Worm (Caenorhabditis elegans) whole organism, L1 larva: ENCODE results near the gene C49H3.12.
A peak's percentile ranks its signal among the peaks of the same experiment; 100 is the strongest.

Source experiments
- C16A3.4 ChIP-seq: fragments of 150-350 bp; optimal IDR thresholded peaks from 2 replicates; lab custom pipeline; 2014; ENCODE audit warnings: missing biosample characterization, missing genetic modification characterization
- F16B12.6 ChIP-seq: fragments of 150-350 bp; optimal IDR thresholded peaks from 2 replicates; lab custom pipeline; 2014; ENCODE audit warnings: missing biosample characterization, missing genetic modification characterization
- blmp-1 ChIP-seq: fragments of 150-350 bp; optimal IDR thresholded peaks from 2 replicates; lab custom pipeline; 2014; ENCODE audit warnings: missing biosample characterization, missing genetic modification characterization
- ceh-8 ChIP-seq: fragments of 200-800 bp; sonication (Bioruptor generic); optimal IDR thresholded peaks from 2 replicates; lab custom pipeline; 2018; ENCODE audit warnings: mild to moderate bottlenecking, missing genetic modification characterization, moderate library complexity, missing compliant biosample characterization
- ceh-82 ChIP-seq, 3 experiments: fragments of 150-350 bp in 1 of 3; sonication (generic microtip) in 2 of 3; optimal IDR thresholded peaks; 2 replicates each; lab custom pipeline; 2014 to 2017; ENCODE audit warnings: missing biosample characterization in 3 of 3, missing genetic modification characterization in 3 of 3
- ceh-88 ChIP-seq: fragments of 200-800 bp; sonication (Bioruptor generic); IDR thresholded peaks from 2 replicates; pipeline ENCODE4 v1.3.6; 2022; ENCODE audit warnings: missing genetic modification characterization, missing compliant biosample characterization
- dpl-1 ChIP-seq, 3 experiments: fragments of 150-350 bp in 2 of 3; sonication (generic microtip) in 1 of 3; optimal IDR thresholded peaks; 2 replicates each; lab custom pipeline; 2014 to 2017; ENCODE audit warnings: missing biosample characterization in 3 of 3, missing genetic modification characterization in 3 of 3, missing genetic modification reagents in 3 of 3
- dsc-1 ChIP-seq: sonication (generic microtip); optimal IDR thresholded peaks from 2 replicates; lab custom pipeline; 2016; ENCODE audit warnings: mild to moderate bottlenecking, missing genetic modification characterization, missing compliant biosample characterization
- efl-1 ChIP-seq, 4 experiments: fragments of 150-350 bp; optimal IDR thresholded peaks in 3 of 4; peaks in 1 of 4; 1 replicate in 1 of 4; 2 replicates in 3 of 4; lab custom pipeline; 2014; ENCODE audit warnings: missing biosample characterization in 2 of 4, missing genetic modification characterization in 2 of 4, missing genetic modification reagents in 2 of 4
- elt-3 ChIP-seq, 6 experiments: fragments of 150-350 bp in 1 of 6; sonication (generic microtip); optimal IDR thresholded peaks; 2 replicates each; lab custom pipeline; 2017 to 2018; ENCODE audit warnings: missing biosample characterization in 6 of 6, missing genetic modification characterization in 6 of 6, inconsistent platforms in 1 of 6
- fkh-8 ChIP-seq: sonication (generic microtip); optimal IDR thresholded peaks from 2 replicates; lab custom pipeline; 2016; ENCODE audit warnings: mild to moderate bottlenecking, missing genetic modification characterization, missing compliant biosample characterization
- fos-1 ChIP-seq: fragments of 150-350 bp; optimal IDR thresholded peaks from 2 replicates; lab custom pipeline; 2014; ENCODE audit warnings: missing biosample characterization, missing genetic modification characterization
- grh-1 ChIP-seq: fragments of 200-800 bp; sonication (Bioruptor generic); IDR thresholded peaks from 2 replicates; pipeline ENCODE4 v1.3.6; 2022; ENCODE audit warnings: missing genetic modification reagents, missing genetic modification characterization, missing compliant biosample characterization
- irx-1 ChIP-seq: sonication (generic microtip); optimal IDR thresholded peaks from 2 replicates; lab custom pipeline; 2016; ENCODE audit warnings: missing genetic modification characterization, missing compliant biosample characterization
- isw-1 ChIP-seq: fragments of 200-800 bp; sonication (Bioruptor generic); IDR thresholded peaks from 2 replicates; pipeline ENCODE4 v1.3.6; 2022; ENCODE audit warnings: missing genetic modification characterization, missing compliant biosample characterization
- jun-1 ChIP-seq: fragments of 150-350 bp; optimal IDR thresholded peaks from 2 replicates; lab custom pipeline; 2014; ENCODE audit warnings: missing biosample characterization, missing genetic modification reagents, missing genetic modification characterization
- lin-13 ChIP-seq: fragments of 150-350 bp; optimal IDR thresholded peaks from 2 replicates; lab custom pipeline; 2014; ENCODE audit warnings: missing biosample characterization, missing genetic modification reagents, missing genetic modification characterization
- lin-14 ChIP-seq: fragments of 200-800 bp; sonication (Bioruptor generic); optimal IDR thresholded peaks from 2 replicates; lab custom pipeline; 2018; ENCODE audit warnings: mild to moderate bottlenecking, missing genetic modification characterization, moderate library complexity, missing compliant biosample characterization
- lin-15B ChIP-seq: fragments of 150-350 bp; sonication (generic microtip); optimal IDR thresholded peaks from 3 replicates; lab custom pipeline; 2014; ENCODE audit warnings: missing biosample characterization, missing genetic modification characterization
- lin-35 ChIP-seq, 2 experiments: fragments of 150-350 bp; optimal IDR thresholded peaks; 2 replicates each; lab custom pipeline; 2014; ENCODE audit warnings: missing biosample characterization in 2 of 2, missing genetic modification characterization in 2 of 2, missing genetic modification reagents in 2 of 2
- lsy-2 ChIP-seq, 2 experiments: fragments of 150-350 bp; optimal IDR thresholded peaks; 2 replicates each; lab custom pipeline; 2014; ENCODE audit warnings: missing biosample characterization in 2 of 2, missing genetic modification characterization in 2 of 2
- mab-9 ChIP-seq: fragments of 200-800 bp; sonication (Bioruptor generic); IDR thresholded peaks from 2 replicates; pipeline ENCODE4 v1.3.6; 2022; ENCODE audit warnings: missing genetic modification reagents, missing genetic modification characterization, missing compliant biosample characterization
- mdl-1 ChIP-seq, 2 experiments: fragments of 150-350 bp; optimal IDR thresholded peaks; 2 replicates each; lab custom pipeline; 2014 to 2017; ENCODE audit warnings: missing biosample characterization in 2 of 2, missing genetic modification characterization in 2 of 2, inconsistent platforms in 1 of 2
- mep-1 ChIP-seq: fragments of 150-350 bp; optimal IDR thresholded peaks from 2 replicates; lab custom pipeline; 2014; ENCODE audit warnings: missing biosample characterization, missing genetic modification characterization
- nhr-19 ChIP-seq: fragments of 200-800 bp; sonication (Bioruptor generic); conservative IDR thresholded peaks from 2 replicates; pipeline ENCODE4 v1.3.6; 2022; ENCODE audit warnings: missing genetic modification characterization, missing compliant biosample characterization
- nhr-20 ChIP-seq: sonication (generic microtip); optimal IDR thresholded peaks from 2 replicates; lab custom pipeline; 2016; ENCODE audit warnings: mild to moderate bottlenecking, missing genetic modification characterization, missing compliant biosample characterization
- nhr-47 ChIP-seq: sonication (generic microtip); optimal IDR thresholded peaks from 2 replicates; lab custom pipeline; 2016; ENCODE audit warnings: mild to moderate bottlenecking, missing genetic modification characterization, moderate library complexity, missing compliant biosample characterization
- nhr-71 ChIP-seq: sonication (generic microtip); optimal IDR thresholded peaks from 2 replicates; lab custom pipeline; 2016; ENCODE audit warnings: mild to moderate bottlenecking, missing genetic modification characterization, moderate library complexity, missing compliant biosample characterization
- nhr-77 ChIP-seq: fragments of 150-350 bp; optimal IDR thresholded peaks from 2 replicates; lab custom pipeline; 2014; ENCODE audit warnings: missing biosample characterization, missing genetic modification characterization
- nhr-85 ChIP-seq: sonication (generic microtip); peaks from one replicate; lab custom pipeline; 2016; ENCODE audit warnings: missing genetic modification characterization, inconsistent platforms, missing compliant biosample characterization
- nhr-90 ChIP-seq: sonication (generic microtip); optimal IDR thresholded peaks from 2 replicates; lab custom pipeline; 2016; ENCODE audit warnings: mild to moderate bottlenecking, missing genetic modification characterization, missing compliant biosample characterization; ENCODE audit not compliant: poor library complexity
- pax-3 ChIP-seq: fragments of 200-800 bp; sonication (Bioruptor generic); optimal IDR thresholded peaks from 2 replicates; lab custom pipeline; 2018; ENCODE audit warnings: mild to moderate bottlenecking, missing genetic modification characterization, moderate library complexity, missing compliant biosample characterization
- rnt-1 ChIP-seq: sonication (generic microtip); optimal IDR thresholded peaks from 2 replicates; lab custom pipeline; 2016; ENCODE audit warnings: mild to moderate bottlenecking, missing genetic modification characterization, moderate library complexity, missing compliant biosample characterization
- skn-1 ChIP-seq: fragments of 150-350 bp; optimal IDR thresholded peaks from 2 replicates; lab custom pipeline; 2014; ENCODE audit warnings: missing biosample characterization, missing genetic modification characterization
- snu-23 ChIP-seq: sonication (generic microtip); optimal IDR thresholded peaks from 2 replicates; lab custom pipeline; 2016; ENCODE audit warnings: missing genetic modification characterization, missing compliant biosample characterization
- swsn-7 ChIP-seq: sonication (generic microtip); optimal IDR thresholded peaks from 2 replicates; lab custom pipeline; 2016; ENCODE audit warnings: missing genetic modification characterization, missing compliant biosample characterization
- tbx-2 ChIP-seq: sonication (generic microtip); optimal IDR thresholded peaks from 2 replicates; lab custom pipeline; 2016; ENCODE audit warnings: missing genetic modification characterization, missing compliant biosample characterization
- unc-130 ChIP-seq: fragments of 150-350 bp; optimal IDR thresholded peaks from 2 replicates; lab custom pipeline; 2017; ENCODE audit warnings: missing biosample characterization, missing genetic modification characterization, inconsistent platforms
- unc-86 ChIP-seq: sonication (generic microtip); optimal IDR thresholded peaks from 2 replicates; lab custom pipeline; 2016; ENCODE audit warnings: missing genetic modification characterization, missing compliant biosample characterization
- unc-98 ChIP-seq: fragments of 200-800 bp; sonication (Bioruptor generic); IDR thresholded peaks from 2 replicates; pipeline ENCODE4 v1.3.6; 2022; ENCODE audit warnings: missing genetic modification characterization, missing compliant biosample characterization
- vab-15 ChIP-seq: sonication (generic microtip); optimal IDR thresholded peaks from 2 replicates; lab custom pipeline; 2017; ENCODE audit warnings: missing genotype, mild to moderate bottlenecking, missing genetic modification characterization, missing compliant biosample characterization
- xbp-1 ChIP-seq: sonication (generic microtip); optimal IDR thresholded peaks from 2 replicates; lab custom pipeline; 2016; ENCODE audit warnings: missing genetic modification characterization, missing compliant biosample characterization
- ztf-11 ChIP-seq, 2 experiments: sonication (generic microtip); optimal IDR thresholded peaks; 2 replicates each; lab custom pipeline; 2016 to 2017; ENCODE audit warnings: missing genetic modification characterization in 2 of 2, missing biosample characterization in 1 of 2, missing compliant biosample characterization in 1 of 2

C49H3.12 gene

ce11 chrIV:7946899-7947499 is 19.9 kb upstream of the C49H3.12 start, which contains the start of gene F20D12.12:
Gene F20D12.12 (plus strand): TSS chrIV:7947440.
- TF ChIP-seq nhr-85 (tag; lab: Kevin White, UChicago) (peak; percentile 68), isw-1 (GFP tag; lab: Robert Waterston, UW) (peak; percentile 91), nhr-90 (peak; percentile 39), lin-14 (peak; percentile 76), nhr-47 (tag; lab: Kevin White, UChicago) (peak; percentile 73), unc-130 (peak; percentile 57), dsc-1 (tag; lab: Kevin White, UChicago) (peak; percentile 35), unc-98 (GFP tag; lab: Robert Waterston, UW) (peak; percentile 69; the same call in 1 of the 2 replicates), fkh-8 (tag; lab: Kevin White, UChicago) (peak; percentile 75), grh-1 (GFP tag; lab: Robert Waterston, UW) (peak; percentile 71), vab-15 (tag; lab: Kevin White, UChicago) (peak; percentile 32), mep-1 (tag; lab: Kevin White, UChicago) (peak; percentile 67), unc-86 (tag; lab: Kevin White, UChicago) (peak; percentile 49), skn-1 (peak; percentile 45), ceh-8 (GFP tag; lab: Kevin White, UChicago) (peak; percentile 28), lin-35 (GFP tag; optimal IDR thresholded peaks at IDR 0.05; lab: Kevin White, UChicago) (peak; percentile 47 to 80), irx-1 (tag; lab: Kevin White, UChicago) (peak; percentile 19), elt-3 (tag; optimal IDR thresholded peaks at IDR 0.05; lab: Kevin White, UChicago) (peak in 1 of 6 experiments; percentile 25), swsn-7 (tag; lab: Kevin White, UChicago) (peak; percentile 64), mab-9 (GFP tag; lab: Robert Waterston, UW) (peak; percentile 73), fos-1 (tag; lab: Kevin White, UChicago) (peak; percentile 16), pax-3 (tag; lab: Kevin White, UChicago) (peak; percentile 54), blmp-1 (tag; lab: Kevin White, UChicago) (peak; percentile 52), lin-15B (peak; percentile 46), tbx-2 (tag; lab: Kevin White, UChicago) (peak; percentile 69), nhr-20 (tag; lab: Kevin White, UChicago) (peak; percentile 75), jun-1 (tag; lab: Kevin White, UChicago) (peak; percentile 39), ceh-82 (tag; optimal IDR thresholded peaks at IDR 0.05; lab: Kevin White, UChicago) (peak; percentile 17 to 77 (median 32)), nhr-19 (GFP tag; lab: Robert Waterston, UW) (peak; percentile 91), F16B12.6 (tag; lab: Kevin White, UChicago) (peak; percentile 88), dpl-1 (GFP tag; optimal IDR thresholded peaks at IDR 0.05; lab: Kevin White, UChicago) (peak; percentile 43 to 65 (median 64)), C16A3.4 (tag; lab: Kevin White, UChicago) (peak; percentile 69), xbp-1 (peak; percentile 53), nhr-71 (tag; lab: Kevin White, UChicago) (peak; percentile 84), ztf-11 (tag; optimal IDR thresholded peaks at IDR 0.05; lab: Kevin White, UChicago) (peak in 1 of 2 experiments; percentile 48), lin-13 (GFP tag; lab: Kevin White, UChicago) (peak; percentile 76), efl-1 (optimal IDR thresholded peaks at IDR 0.05; lab: Kevin White, UChicago) (peak; percentile 69 to 78), efl-1 (GFP tag; optimal IDR thresholded peaks at IDR 0.05 in 1 of 2; lab: Kevin White, UChicago) (peak; percentile 62 to 96), ceh-88 (GFP tag; lab: Robert Waterston, UW) (peak; percentile 87), mdl-1 (tag; optimal IDR thresholded peaks at IDR 0.05; lab: Kevin White, UChicago) (peak in 1 of 2 experiments; percentile 45), rnt-1 (tag; lab: Kevin White, UChicago) (peak; percentile 81), snu-23 (GFP tag; lab: Kevin White, UChicago) (peak; percentile 75), lsy-2 (tag; optimal IDR thresholded peaks at IDR 0.05; lab: Kevin White, UChicago) (peak; percentile 88 to 98), nhr-77 (tag; lab: Kevin White, UChicago) (peak; percentile 39)
